Worm (Caenorhabditis elegans) whole organism, mixed stage, embryonic: ENCODE data around the gene W02B12.13.

Source experiments
- M03D4.4 ChIP-seq: sonication (generic microtip); optimal IDR thresholded peaks from 2 replicates; lab custom pipeline; 2017; ENCODE audit warnings: mild to moderate bottlenecking, missing genetic modification characterization, missing compliant biosample characterization
- bed-3 ChIP-seq: fragments of 200-800 bp; sonication (Bioruptor generic); optimal IDR thresholded peaks from 3 replicates; lab custom pipeline; 2018; ENCODE audit warnings: mild to moderate bottlenecking, missing genetic modification characterization, moderate library complexity, missing compliant biosample characterization
- blmp-1 ChIP-seq: fragments of 150-350 bp; optimal IDR thresholded peaks from 2 replicates; lab custom pipeline; 2014; ENCODE audit warnings: missing biosample characterization, missing genetic modification characterization
- ceh-39 ChIP-seq: fragments of 150-350 bp; optimal IDR thresholded peaks from 2 replicates; lab custom pipeline; 2014; ENCODE audit warnings: missing biosample characterization, missing genetic modification characterization
- ceh-43 ChIP-seq: fragments of 200-800 bp; sonication (Bioruptor generic); optimal IDR thresholded peaks from 2 replicates; lab custom pipeline; 2018; ENCODE audit warnings: mild to moderate bottlenecking, missing genetic modification characterization, moderate library complexity, missing compliant biosample characterization
- ceh-83 ChIP-seq: fragments of 200-800 bp; sonication (Bioruptor generic); optimal IDR thresholded peaks from 2 replicates; lab custom pipeline; 2018; ENCODE audit warnings: mild to moderate bottlenecking, missing genetic modification characterization, missing compliant biosample characterization
- ces-1 ChIP-seq: fragments of 150-350 bp; optimal IDR thresholded peaks from 2 replicates; lab custom pipeline; 2014; ENCODE audit warnings: missing biosample characterization, missing genetic modification reagents, missing genetic modification characterization
- cnd-1 ChIP-seq: fragments of 200-800 bp; sonication (Bioruptor generic); optimal IDR thresholded peaks from 2 replicates; lab custom pipeline; 2018; ENCODE audit warnings: mild to moderate bottlenecking, missing genetic modification characterization, missing compliant biosample characterization
- drap-1 ChIP-seq: fragments of 200-800 bp; sonication (Bioruptor generic); optimal IDR thresholded peaks from 3 replicates; lab custom pipeline; 2018; ENCODE audit warnings: mild to moderate bottlenecking, missing genetic modification characterization, missing compliant biosample characterization
- elt-1 ChIP-seq: sonication (generic microtip); optimal IDR thresholded peaks from 2 replicates; lab custom pipeline; 2017; ENCODE audit warnings: missing genetic modification characterization, mild to moderate bottlenecking, missing compliant biosample characterization, antibody characterized with exemption, moderate library complexity, borderline replicate concordance; ENCODE audit not compliant: insufficient read depth
- elt-3 ChIP-seq: fragments of 150-350 bp; optimal IDR thresholded peaks from 2 replicates; lab custom pipeline; 2014; ENCODE audit warnings: missing biosample characterization, missing genetic modification characterization
- flh-1 ChIP-seq: fragments of 200-800 bp; sonication (Bioruptor generic); optimal IDR thresholded peaks from 2 replicates; lab custom pipeline; 2018; ENCODE audit warnings: mild to moderate bottlenecking, missing genetic modification characterization, moderate library complexity, missing compliant biosample characterization
- ham-2 ChIP-seq: fragments of 200-800 bp; sonication (Bioruptor generic); optimal IDR thresholded peaks from 2 replicates; lab custom pipeline; 2018; ENCODE audit warnings: mild to moderate bottlenecking, missing genetic modification characterization, missing compliant biosample characterization
- hlh-1 ChIP-seq: fragments of 150-350 bp; optimal IDR thresholded peaks from 2 replicates; lab custom pipeline; 2014; ENCODE audit warnings: missing biosample characterization, missing genetic modification reagents, missing genetic modification characterization
- lin-13 ChIP-seq: fragments of 150-350 bp; optimal IDR thresholded peaks from 2 replicates; lab custom pipeline; 2014; ENCODE audit warnings: missing biosample characterization, missing genetic modification characterization
- lin-32 ChIP-seq: fragments of 200-800 bp; sonication (Bioruptor generic); optimal IDR thresholded peaks from 2 replicates; lab custom pipeline; 2018; ENCODE audit warnings: mild to moderate bottlenecking, missing genetic modification characterization, missing compliant biosample characterization
- lsy-2 ChIP-seq: fragments of 150-350 bp; optimal IDR thresholded peaks from 2 replicates; lab custom pipeline; 2014; ENCODE audit warnings: missing biosample characterization, missing genetic modification characterization
- mab-5 ChIP-seq: fragments of 150-350 bp; optimal IDR thresholded peaks from 2 replicates; lab custom pipeline; 2014; ENCODE audit warnings: missing biosample characterization, missing genetic modification characterization
- mls-2 ChIP-seq: sonication (generic microtip); optimal IDR thresholded peaks from 2 replicates; lab custom pipeline; 2016; ENCODE audit warnings: mild to moderate bottlenecking, missing genetic modification characterization, moderate library complexity, missing compliant biosample characterization
- nhr-12 ChIP-seq: fragments of 150-350 bp; optimal IDR thresholded peaks from 2 replicates; lab custom pipeline; 2014; ENCODE audit warnings: missing biosample characterization, missing genetic modification characterization
- nhr-2 ChIP-seq: fragments of 150-350 bp; optimal IDR thresholded peaks from 2 replicates; lab custom pipeline; 2014; ENCODE audit warnings: missing biosample characterization, missing genetic modification characterization
- nhr-237 ChIP-seq: fragments of 150-350 bp; optimal IDR thresholded peaks from 2 replicates; lab custom pipeline; 2014; ENCODE audit warnings: missing biosample characterization, missing genetic modification characterization
- nhr-28 ChIP-seq: fragments of 150-350 bp; optimal IDR thresholded peaks from 2 replicates; lab custom pipeline; 2014; ENCODE audit warnings: missing biosample characterization, missing genetic modification characterization
- nhr-76 ChIP-seq: sonication (generic microtip); optimal IDR thresholded peaks from 2 replicates; lab custom pipeline; 2017; ENCODE audit warnings: missing biosample characterization, missing genetic modification characterization
- pha-4 ChIP-seq: fragments of 150-350 bp; optimal IDR thresholded peaks from 2 replicates; lab custom pipeline; 2018; ENCODE audit warnings: missing biosample characterization, missing genetic modification reagents, missing genetic modification characterization
- sem-2 ChIP-seq: fragments of 200-800 bp; sonication (Bioruptor generic); optimal IDR thresholded peaks from 2 replicates; lab custom pipeline; 2018; ENCODE audit warnings: mild to moderate bottlenecking, missing genetic modification characterization, missing compliant biosample characterization
- snpc-4 ChIP-seq: fragments of 150-350 bp; optimal IDR thresholded peaks from 2 replicates; lab custom pipeline; 2014; ENCODE audit warnings: missing biosample characterization, missing genetic modification characterization
- sptf-1 ChIP-seq: sonication (generic microtip); optimal IDR thresholded peaks from 2 replicates; lab custom pipeline; 2017; ENCODE audit warnings: mild to moderate bottlenecking, missing genetic modification characterization, moderate library complexity, missing compliant biosample characterization
- tbx-8 ChIP-seq: fragments of 200-800 bp; sonication (Bioruptor generic); optimal IDR thresholded peaks from 2 replicates; lab custom pipeline; 2018; ENCODE audit warnings: mild to moderate bottlenecking, missing genetic modification characterization, moderate library complexity, missing compliant biosample characterization
- unc-39 ChIP-seq: fragments of 150-350 bp; optimal IDR thresholded peaks from 2 replicates; lab custom pipeline; 2014; ENCODE audit warnings: missing biosample characterization, missing genetic modification characterization
- unc-62 ChIP-seq: fragments of 150-350 bp; optimal IDR thresholded peaks from 2 replicates; lab custom pipeline; 2014; ENCODE audit warnings: missing biosample characterization, missing genetic modification reagents, missing genetic modification characterization
- zip-8 ChIP-seq: fragments of 150-350 bp; optimal IDR thresholded peaks from 2 replicates; lab custom pipeline; 2014; ENCODE audit warnings: missing biosample characterization, missing genetic modification characterization
- ztf-11 ChIP-seq: fragments of 150-350 bp; optimal IDR thresholded peaks from 2 replicates; lab custom pipeline; 2014; ENCODE audit warnings: missing biosample characterization, missing genetic modification characterization

The W02B12.13 gene

DNA sequence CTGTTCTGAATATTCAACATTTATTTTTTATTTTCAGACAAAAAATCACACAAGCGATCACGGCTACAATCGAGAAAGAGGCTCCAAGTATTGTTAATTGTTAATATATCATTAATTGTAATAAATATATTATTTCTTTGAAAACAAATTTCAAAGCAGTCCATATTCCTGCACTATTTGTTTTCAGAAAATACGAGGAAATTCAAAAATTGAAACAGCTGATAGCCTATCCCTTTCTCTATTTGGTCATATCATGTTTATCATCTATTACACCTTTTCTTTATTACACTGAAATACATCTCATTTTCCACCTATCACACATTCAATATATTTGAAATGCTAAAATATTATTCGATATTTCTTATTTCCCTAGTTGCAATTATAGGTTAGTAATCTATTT is at the start of gene W02B12.13:
TSS of gene W02B12.13 (plus strand) at position 301 of the 400 bp plus-strand sequence.
- TF ChIP-seq sptf-1 (tag; lab: Kevin White, UChicago) (no peak), sem-2 (no peak), nhr-28 (tag; lab: Kevin White, UChicago) (no peak), ham-2 (GFP tag; lab: Kevin White, UChicago) (no peak), zip-8 (tag; lab: Kevin White, UChicago) (no peak), elt-3 (no peak), unc-39 (tag; lab: Kevin White, UChicago) (no peak), blmp-1 (tag; lab: Kevin White, UChicago) (no peak), ceh-39 (tag; lab: Kevin White, UChicago) (no peak)

DNA sequence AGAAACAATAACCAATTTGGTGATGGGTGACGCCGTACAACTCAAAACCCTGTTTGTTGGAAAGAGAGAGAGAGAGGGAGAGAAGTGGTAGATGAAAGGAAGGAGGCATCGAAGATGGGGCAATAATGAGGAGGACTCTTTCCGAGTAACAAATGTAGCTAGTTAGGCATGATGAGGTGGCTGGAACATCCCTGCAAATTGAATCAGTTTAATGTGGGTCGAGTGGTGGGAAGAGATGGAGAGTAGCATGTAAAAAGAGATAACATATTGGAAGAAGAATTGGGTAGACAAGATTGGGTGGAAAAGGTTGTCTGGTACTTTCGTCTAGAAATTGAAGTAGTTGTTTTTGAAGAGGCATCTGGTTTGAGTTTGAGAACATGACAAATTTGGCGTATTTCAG is 48.9 kb upstream of the W02B12.13 start:
- TF ChIP-seq ces-1 (GFP tag; lab: Kevin White, UChicago) (peak; percentile 93), drap-1 (no peak), sptf-1 (tag; lab: Kevin White, UChicago) (no peak)

DNA sequence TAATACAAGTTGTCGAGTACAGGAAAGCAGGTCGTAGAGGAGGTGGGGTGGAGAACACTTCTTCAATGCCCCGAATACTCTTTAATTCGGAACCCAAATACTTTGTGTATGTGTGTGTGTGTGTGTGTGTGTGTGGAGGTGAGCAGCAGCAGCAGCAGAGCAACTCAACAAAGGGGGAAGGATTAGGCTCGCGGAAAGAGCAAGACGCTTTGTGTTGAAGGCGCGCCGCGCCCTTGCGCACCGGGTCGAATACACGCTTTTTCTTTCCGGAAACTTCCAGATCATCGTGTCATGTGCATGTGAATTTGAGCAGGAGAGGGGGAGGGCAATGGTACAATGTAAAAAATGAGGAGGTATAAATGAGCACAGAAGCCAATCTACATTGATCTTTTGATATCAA is 46.3 kb upstream of the W02B12.13 start:
- TF ChIP-seq pha-4 (tag; lab: Kevin White, UChicago): peak; percentile 2
- no peak for TF ChIP-seq flh-1
- peak; percentile 19 for TF ChIP-seq mls-2
- no peak for TF ChIP-seq ztf-11 (tag; lab: Kevin White, UChicago)
- no peak for TF ChIP-seq tbx-8 (GFP tag; lab: Kevin White, UChicago)
- no peak for TF ChIP-seq mab-5 (tag; lab: Kevin White, UChicago)
- TF ChIP-seq cnd-1: no peak
- TF ChIP-seq lin-13 (tag; lab: Kevin White, UChicago): no peak
- peak; percentile 29 for TF ChIP-seq sptf-1 (tag; lab: Kevin White, UChicago)
- TF ChIP-seq unc-62: no peak
- TF ChIP-seq ham-2 (GFP tag; lab: Kevin White, UChicago): no peak
- no peak for TF ChIP-seq blmp-1 (tag; lab: Kevin White, UChicago)
- no peak for TF ChIP-seq ceh-83 (GFP tag; lab: Kevin White, UChicago)
- TF ChIP-seq hlh-1 (tag; lab: Kevin White, UChicago): no peak
- no peak for TF ChIP-seq nhr-2 (tag; lab: Kevin White, UChicago)
- TF ChIP-seq bed-3 (GFP tag; lab: Kevin White, UChicago): no peak
- no peak for TF ChIP-seq nhr-76
- TF ChIP-seq M03D4.4 (tag; lab: Kevin White, UChicago): no peak
- TF ChIP-seq lin-32 (GFP tag; lab: Kevin White, UChicago): no peak
- TF ChIP-seq nhr-237 (tag; lab: Kevin White, UChicago): no peak
- TF ChIP-seq ceh-43: no peak
- no peak for TF ChIP-seq ces-1 (GFP tag; lab: Kevin White, UChicago)
- TF ChIP-seq nhr-12 (tag; lab: Kevin White, UChicago): no peak
- TF ChIP-seq snpc-4: no peak
- no peak for TF ChIP-seq zip-8 (tag; lab: Kevin White, UChicago)

DNA sequence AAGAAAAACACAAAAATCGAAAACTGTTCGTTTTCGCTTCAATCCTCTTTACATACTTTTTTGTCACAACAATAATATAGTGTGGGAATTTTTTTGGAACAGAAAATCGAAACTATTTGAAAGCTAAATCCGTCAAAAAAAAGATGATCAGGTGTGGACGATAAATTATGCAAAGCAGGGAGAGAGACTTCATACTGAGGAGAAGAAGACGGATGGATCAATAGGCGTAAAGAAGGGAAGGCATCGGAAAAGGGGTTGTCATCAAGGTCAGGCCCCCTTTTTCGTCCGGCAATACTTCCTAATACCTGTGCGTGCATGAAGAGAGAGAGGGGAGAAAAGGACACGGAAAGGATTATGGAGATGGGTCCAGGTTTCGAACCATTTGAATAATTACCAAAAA is 44.7 kb upstream of the W02B12.13 start:
- no peak for TF ChIP-seq elt-1
- TF ChIP-seq nhr-2 (tag; lab: Kevin White, UChicago): peak; percentile 41
- TF ChIP-seq, all 35 proteins: peak for 1

DNA sequence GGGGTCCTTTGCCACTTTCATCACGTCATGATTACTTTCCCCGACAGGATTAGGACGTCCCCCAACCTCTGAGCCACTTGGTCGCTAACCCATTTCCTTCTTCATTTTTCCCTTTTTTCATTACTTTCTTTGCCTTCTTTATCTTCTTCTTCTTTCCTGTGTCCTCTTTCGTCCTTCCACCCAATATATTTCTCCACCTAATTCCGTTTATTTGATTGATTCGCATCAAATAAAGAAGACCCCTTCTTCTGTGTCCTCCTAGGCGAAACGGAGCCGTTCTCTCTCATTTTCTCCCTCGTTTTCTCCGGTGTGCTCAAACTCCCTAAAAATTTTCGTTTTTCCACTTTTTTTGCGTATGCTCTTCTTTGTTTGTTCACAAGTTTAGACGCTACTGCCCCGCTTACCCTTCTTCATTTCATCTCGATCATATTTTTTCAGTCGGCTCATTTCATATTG is 35.4 kb upstream of the W02B12.13 start, which contains the start of gene C05D12.7:
TSS of gene C05D12.7 (plus strand) at position 406 of the 456 bp plus-strand sequence.
- peak; percentile 78 for TF ChIP-seq ces-1 (GFP tag; lab: Kevin White, UChicago)
- no peak for TF ChIP-seq nhr-2 (tag; lab: Kevin White, UChicago)
- no peak for TF ChIP-seq unc-39 (tag; lab: Kevin White, UChicago)
- no peak for TF ChIP-seq tbx-8 (GFP tag; lab: Kevin White, UChicago)

DNA sequence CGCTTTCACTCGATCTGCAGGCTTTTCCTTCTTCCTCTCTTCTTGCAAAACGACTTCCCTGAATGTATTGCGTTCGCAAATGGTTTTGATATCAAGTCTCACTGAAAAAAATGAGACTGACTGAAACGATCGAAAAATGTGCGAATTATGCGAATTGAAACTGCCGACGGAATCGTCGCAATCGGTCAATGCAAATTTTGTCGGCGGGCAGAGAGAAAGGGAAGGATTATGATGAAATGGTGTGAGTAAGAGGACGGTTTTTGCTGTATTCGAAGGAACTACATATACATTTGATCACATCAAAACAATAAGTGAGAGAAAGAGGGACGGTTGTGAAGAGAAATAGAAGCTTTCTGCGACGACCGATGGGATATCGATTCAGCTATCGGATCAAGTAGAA is 29.4 kb upstream of the W02B12.13 start, which contains the start of gene C05D12.1:
TSS of gene C05D12.1 (minus strand) at position 101 of the 400 bp plus-strand sequence.
- TF ChIP-seq zip-8 (tag; lab: Kevin White, UChicago) (no peak), mls-2 (no peak), ztf-11 (tag; lab: Kevin White, UChicago) (no peak), tbx-8 (GFP tag; lab: Kevin White, UChicago) (no peak), nhr-2 (tag; lab: Kevin White, UChicago) (no peak), lsy-2 (tag; lab: Kevin White, UChicago) (no peak), nhr-237 (tag; lab: Kevin White, UChicago) (no peak), bed-3 (GFP tag; lab: Kevin White, UChicago) (no peak), ceh-83 (GFP tag; lab: Kevin White, UChicago) (no peak), flh-1 (no peak), elt-1 (no peak)
